Worm (Caenorhabditis elegans): ENCODE results near the gene Y62F5A.9.

Y62F5A.9 gene

DNA sequence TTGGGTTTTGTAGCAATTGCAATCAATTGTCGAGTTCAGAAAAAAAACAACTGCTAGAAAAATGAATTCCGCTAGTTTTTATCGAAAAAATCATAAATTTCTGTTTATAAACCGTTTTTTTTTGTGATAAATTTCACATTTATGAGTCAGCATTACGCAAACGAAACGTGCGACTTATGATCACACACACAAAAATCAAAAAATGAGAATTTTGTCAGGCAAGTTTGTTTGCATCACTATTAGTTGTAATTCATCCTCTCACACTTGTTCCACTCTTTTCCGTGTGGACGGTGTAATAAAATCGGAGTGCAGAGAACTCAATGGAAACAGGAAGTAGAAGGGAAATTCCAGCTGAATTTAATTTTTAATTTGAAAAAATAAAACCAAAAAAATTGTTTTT lies 38.8 kb upstream of the Y62F5A.9 start, which contains the start of gene pcs-1:
Gene pcs-1 (minus strand): TSS at position 344 of the 400 bp plus-strand sequence.
- TF ChIP-seq hlh-1 (tag; optimal IDR thresholded peaks at IDR 0.05) (peak; percentile 20), ham-2 (GFP tag; optimal IDR thresholded peaks at IDR 0.05) (no peak)

DNA sequence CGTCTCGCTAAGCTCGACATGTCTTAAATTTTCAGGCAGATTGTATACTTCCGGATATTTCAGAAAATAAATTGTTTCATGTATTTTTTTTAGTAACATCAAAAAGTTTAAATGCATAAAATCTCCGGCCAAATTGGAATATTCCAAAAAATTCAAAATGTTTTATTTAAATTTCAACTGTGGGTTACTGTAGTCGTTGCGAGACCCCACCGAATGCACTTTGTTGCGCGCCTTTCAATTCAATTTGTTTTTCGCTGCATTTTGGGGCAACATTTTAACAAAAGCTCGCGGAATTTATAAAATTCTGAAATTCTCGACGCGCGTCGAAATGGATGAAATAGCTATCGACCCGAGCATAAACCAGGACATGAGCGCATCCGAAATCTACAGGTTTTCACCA lies 34.3 kb upstream of the Y62F5A.9 start, which contains the start of gene F54D5.2:
Gene F54D5.2 (plus strand): TSS at position 237 of the 400 bp plus-strand sequence.
- TF ChIP-seq mls-2 (tag; optimal IDR thresholded peaks at IDR 0.05) (no peak), flh-1 (GFP tag; optimal IDR thresholded peaks at IDR 0.05) (no peak), lin-13 (tag; optimal IDR thresholded peaks at IDR 0.05) (no peak), ham-2 (GFP tag; optimal IDR thresholded peaks at IDR 0.05) (no peak), elt-3 (tag; optimal IDR thresholded peaks at IDR 0.05) (no peak), ceh-39 (tag; optimal IDR thresholded peaks at IDR 0.05) (no peak), nhr-237 (tag; optimal IDR thresholded peaks at IDR 0.05) (no peak), snpc-4 (tag; optimal IDR thresholded peaks at IDR 0.05) (no peak), lsy-2 (tag; optimal IDR thresholded peaks at IDR 0.05) (no peak), mab-5 (tag; optimal IDR thresholded peaks at IDR 0.05) (no peak), sptf-1 (tag; optimal IDR thresholded peaks at IDR 0.05) (no peak), M03D4.4 (tag; optimal IDR thresholded peaks at IDR 0.05) (no peak), cnd-1 (tag; optimal IDR thresholded peaks at IDR 0.05) (no peak), sem-2 (GFP tag; optimal IDR thresholded peaks at IDR 0.05) (no peak), nhr-76 (tag; optimal IDR thresholded peaks at IDR 0.05) (no peak), ceh-83 (GFP tag; optimal IDR thresholded peaks at IDR 0.05) (no peak)

DNA sequence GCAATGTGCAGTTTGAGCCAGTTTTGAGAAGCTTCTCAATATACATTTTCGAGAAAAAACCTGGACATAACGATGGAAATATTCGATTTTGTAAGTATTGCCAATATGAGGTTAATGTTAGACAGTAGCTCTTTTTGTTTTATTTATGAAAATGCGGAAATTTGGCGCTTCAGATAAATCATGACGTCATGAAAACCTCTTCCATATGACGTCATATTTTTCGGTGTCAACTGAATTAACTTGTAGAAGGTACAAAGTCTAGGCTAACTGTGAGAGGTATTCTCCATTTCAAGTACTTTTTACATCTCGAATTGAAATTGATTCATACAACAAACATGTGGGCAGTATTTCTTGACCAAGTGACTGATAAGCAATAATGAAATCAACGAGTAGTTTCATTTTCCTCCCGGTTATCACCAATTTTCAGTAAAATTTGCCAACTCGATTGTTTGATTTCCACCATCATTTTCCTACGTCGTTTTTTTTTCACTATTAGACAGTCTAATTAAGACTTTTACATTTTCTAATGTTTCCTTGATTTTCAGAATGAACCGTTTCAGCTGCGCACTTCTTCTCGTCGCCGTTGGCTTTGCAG lies 32.7 kb upstream of the Y62F5A.9 start, which contains the start of gene F54D5.3:
Gene F54D5.3 (plus strand): TSS at position 546 of the 595 bp plus-strand sequence.
- TF ChIP-seq zip-8 (tag; optimal IDR thresholded peaks at IDR 0.05), result peak; percentile 98
- no peak for TF ChIP-seq hlh-1 (tag; optimal IDR thresholded peaks at IDR 0.05)
- no peak for TF ChIP-seq nhr-76 (tag; optimal IDR thresholded peaks at IDR 0.05)
- no peak for TF ChIP-seq lin-13 (tag; optimal IDR thresholded peaks at IDR 0.05)
- no peak for TF ChIP-seq nhr-2 (tag; optimal IDR thresholded peaks at IDR 0.05)

DNA sequence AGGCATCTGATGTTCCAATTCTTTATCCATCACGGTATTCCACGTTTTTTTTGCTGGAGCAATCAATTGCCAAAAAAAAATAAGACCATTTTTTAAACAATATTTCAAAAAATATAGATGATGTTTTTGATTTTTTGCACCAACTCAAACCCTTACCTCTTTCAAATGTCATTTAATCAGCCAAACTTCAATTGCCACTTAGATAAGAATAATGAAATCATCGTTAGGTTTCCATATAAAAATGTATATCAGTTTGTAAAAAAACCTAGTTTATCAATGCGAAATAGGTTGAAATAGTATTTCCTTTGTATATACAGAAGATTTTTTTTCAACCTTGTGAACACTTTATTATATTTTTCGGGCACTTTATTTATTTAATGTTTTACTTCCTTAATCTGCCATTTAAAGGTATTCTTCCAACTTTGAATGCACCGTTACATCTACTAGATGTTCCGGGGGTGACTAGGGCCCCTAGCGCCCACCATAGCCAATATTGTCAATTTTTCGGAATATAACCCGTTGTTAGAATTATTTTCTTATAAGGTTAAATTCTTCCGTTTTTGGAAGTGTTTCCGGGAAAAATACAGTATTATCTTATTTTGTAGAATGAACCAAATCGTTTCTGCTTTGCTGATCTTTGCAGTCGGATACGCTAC lies 30.7 kb upstream of the Y62F5A.9 start, which contains the start of the genes F54D5.23 and F54D5.4:
Gene F54D5.23 (minus strand): TSS at position 75 of the 656 bp plus-strand sequence.
Gene F54D5.4 (plus strand): TSS at position 606 of the 656 bp plus-strand sequence.
- TF ChIP-seq pha-4 (tag; optimal IDR thresholded peaks at IDR 0.05), result no peak
- TF ChIP-seq ces-1 (GFP tag; optimal IDR thresholded peaks at IDR 0.05), result no peak
- no peak for TF ChIP-seq mab-5 (tag; optimal IDR thresholded peaks at IDR 0.05)
- TF ChIP-seq zip-8 (tag; optimal IDR thresholded peaks at IDR 0.05), result no peak
- no peak for TF ChIP-seq cnd-1 (tag; optimal IDR thresholded peaks at IDR 0.05)
- TF ChIP-seq elt-3 (tag; optimal IDR thresholded peaks at IDR 0.05), result no peak

DNA sequence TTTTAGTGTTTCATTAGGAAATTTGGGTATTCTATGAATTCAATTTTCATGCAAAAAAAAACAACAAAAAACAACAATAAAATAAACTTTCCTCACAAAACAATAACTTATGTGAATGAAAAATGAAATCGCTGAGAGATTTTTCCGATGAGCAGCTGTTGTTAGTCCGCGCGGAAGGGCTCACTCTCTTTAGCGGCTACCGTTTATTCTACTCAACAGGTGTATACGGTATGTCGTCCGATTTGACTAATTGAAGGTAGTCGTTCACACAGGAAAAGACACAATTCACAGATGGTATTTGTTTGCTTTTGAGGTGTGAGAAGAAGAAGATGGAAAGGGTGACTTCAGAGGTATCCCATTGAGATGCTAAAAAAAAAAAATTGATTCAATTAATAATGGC lies 30.0 kb upstream of the Y62F5A.9 start:
- TF ChIP-seq hlh-1 (tag; optimal IDR thresholded peaks at IDR 0.05), result peak; percentile 62
- TF ChIP-seq lsy-2 (tag; optimal IDR thresholded peaks at IDR 0.05), result peak; percentile 7
- peak; percentile 66 for TF ChIP-seq lin-32 (GFP tag; optimal IDR thresholded peaks at IDR 0.05)
- no peak for TF ChIP-seq blmp-1 (tag; optimal IDR thresholded peaks at IDR 0.05)

DNA sequence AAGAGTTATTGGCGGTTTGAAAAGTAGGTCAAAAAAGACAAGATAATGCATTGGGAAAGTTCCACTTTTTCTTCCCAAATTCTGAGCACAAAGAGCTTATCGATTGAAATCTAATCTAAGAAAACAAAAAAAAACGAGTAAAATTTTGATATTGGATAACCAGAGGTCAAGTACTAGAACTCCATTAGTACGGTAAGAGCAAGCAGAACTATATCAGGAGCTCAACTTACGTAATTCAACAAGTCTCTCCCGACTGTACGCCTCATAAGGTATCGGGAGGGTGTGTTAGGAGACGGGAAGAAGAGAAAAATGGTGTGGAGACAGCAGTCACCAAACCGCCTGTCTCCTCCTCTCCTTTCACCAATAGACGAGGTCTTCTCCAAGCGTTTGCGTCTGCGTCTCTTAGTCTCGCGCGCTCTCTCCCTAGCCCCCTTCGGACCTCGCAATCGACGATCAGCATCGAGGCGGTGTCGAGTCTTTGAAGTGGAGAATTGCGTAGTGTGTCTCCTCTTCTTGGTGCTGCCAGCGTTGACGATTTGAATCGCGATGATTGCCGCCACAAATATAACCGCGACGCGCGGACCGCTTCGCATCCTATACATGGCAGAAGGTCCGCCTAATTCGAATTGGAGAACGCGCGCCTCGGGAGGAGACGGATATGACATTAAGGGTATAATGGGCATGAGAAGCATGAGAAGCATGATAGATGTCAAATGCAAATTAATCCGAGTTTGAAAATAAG lies 28.5 kb upstream of the Y62F5A.9 start, which contains the start of gene F54D5.5:
Gene F54D5.5 (minus strand): TSS at position 51 of the 742 bp plus-strand sequence.
- no peak for TF ChIP-seq ceh-43 (GFP tag; optimal IDR thresholded peaks at IDR 0.05)
- TF ChIP-seq ceh-83 (GFP tag; optimal IDR thresholded peaks at IDR 0.05), result no peak
- TF ChIP-seq unc-39 (tag; optimal IDR thresholded peaks at IDR 0.05), result peak; percentile 63
- TF ChIP-seq nhr-76 (tag; optimal IDR thresholded peaks at IDR 0.05), result no peak
- TF ChIP-seq snpc-4 (tag; optimal IDR thresholded peaks at IDR 0.05), result no peak
- no peak for TF ChIP-seq nhr-28 (tag; optimal IDR thresholded peaks at IDR 0.05)
- TF ChIP-seq cnd-1 (tag; optimal IDR thresholded peaks at IDR 0.05), result peak; percentile 86
- TF ChIP-seq ceh-39 (tag; optimal IDR thresholded peaks at IDR 0.05), result peak; percentile 27
- TF ChIP-seq elt-1 (tag; optimal IDR thresholded peaks at IDR 0.05; ENCODE audit: borderline replicate concordance, insufficient read depth), result peak; percentile 42
- TF ChIP-seq ham-2 (GFP tag; optimal IDR thresholded peaks at IDR 0.05), result peak; percentile 65
- no peak for TF ChIP-seq zip-8 (tag; optimal IDR thresholded peaks at IDR 0.05)
- TF ChIP-seq blmp-1 (tag; optimal IDR thresholded peaks at IDR 0.05), result no peak
- TF ChIP-seq sptf-1 (tag; optimal IDR thresholded peaks at IDR 0.05), result peak; percentile 88
- TF ChIP-seq pha-4 (tag; optimal IDR thresholded peaks at IDR 0.05), result peak; percentile 16
- TF ChIP-seq hlh-1 (tag; optimal IDR thresholded peaks at IDR 0.05), result peak; percentile 50
- no peak for TF ChIP-seq elt-3 (tag; optimal IDR thresholded peaks at IDR 0.05)
- TF ChIP-seq unc-120 (tag; optimal IDR thresholded peaks at IDR 0.05; ENCODE audit: poor library complexity, severe bottlenecking), result peak; percentile 8
- peak; percentile 35 for TF ChIP-seq lin-13 (tag; optimal IDR thresholded peaks at IDR 0.05)
- TF ChIP-seq nhr-237 (tag; optimal IDR thresholded peaks at IDR 0.05), result no peak
- TF ChIP-seq lsy-2 (tag; optimal IDR thresholded peaks at IDR 0.05), result peak; percentile 44
- TF ChIP-seq lin-32 (GFP tag; optimal IDR thresholded peaks at IDR 0.05), result no peak
- no peak for TF ChIP-seq tbx-8 (GFP tag; optimal IDR thresholded peaks at IDR 0.05)
- TF ChIP-seq nhr-2 (tag; optimal IDR thresholded peaks at IDR 0.05), result no peak
- TF ChIP-seq mls-2 (tag; optimal IDR thresholded peaks at IDR 0.05), result peak; percentile 94
- peak; percentile 23 for TF ChIP-seq drap-1 (GFP tag; optimal IDR thresholded peaks at IDR 0.05)
- no peak for TF ChIP-seq sem-2 (GFP tag; optimal IDR thresholded peaks at IDR 0.05)
- peak; percentile 90 for TF ChIP-seq ces-1 (GFP tag; optimal IDR thresholded peaks at IDR 0.05)
- no peak for TF ChIP-seq mab-5 (tag; optimal IDR thresholded peaks at IDR 0.05)
- no peak for TF ChIP-seq nhr-12 (tag; optimal IDR thresholded peaks at IDR 0.05)
- peak; percentile 70 for TF ChIP-seq mep-1 (tag; optimal IDR thresholded peaks at IDR 0.05)
